Worm (Caenorhabditis elegans) whole organism, late embryonic: Measurements from ENCODE around the gene sri-20.

Source experiments
- F13H6.1 ChIP-seq: sonication (generic microtip); optimal IDR thresholded peaks from 2 replicates; lab custom pipeline; 2016; ENCODE audit warnings: missing genetic modification characterization, missing compliant biosample characterization
- ama-1 ChIP-seq: fragments of 150-350 bp; optimal IDR thresholded peaks from 2 replicates; lab custom pipeline; 2014
- ceh-2 ChIP-seq: sonication (generic microtip); optimal IDR thresholded peaks from 2 replicates; lab custom pipeline; 2016; ENCODE audit warnings: missing genotype, missing genetic modification characterization, missing compliant biosample characterization
- ceh-45 ChIP-seq: fragments of 200-800 bp; sonication (Bioruptor generic); IDR thresholded peaks from 2 replicates; pipeline ENCODE4 v1.3.6; 2022; ENCODE audit warnings: missing genetic modification reagents, missing genetic modification characterization, missing compliant biosample characterization
- elt-4 ChIP-seq: sonication (generic microtip); optimal IDR thresholded peaks from 2 replicates; lab custom pipeline; 2016; ENCODE audit warnings: missing genetic modification characterization, missing compliant biosample characterization
- fkh-10 ChIP-seq: fragments of 150-350 bp; optimal IDR thresholded peaks from 2 replicates; lab custom pipeline; 2014; ENCODE audit warnings: missing biosample characterization, missing genetic modification reagents, missing genetic modification characterization
- fkh-6 ChIP-seq: sonication (generic microtip); optimal IDR thresholded peaks from 2 replicates; lab custom pipeline; 2016; ENCODE audit warnings: missing genetic modification characterization, missing compliant biosample characterization
- hlh-30 ChIP-seq: sonication (generic microtip); optimal IDR thresholded peaks from 2 replicates; lab custom pipeline; 2017; ENCODE audit warnings: antibody characterized with exemption, missing genetic modification characterization, missing compliant biosample characterization; ENCODE audit not compliant: insufficient read depth
- nhr-11 ChIP-seq: fragments of 150-350 bp; optimal IDR thresholded peaks from 2 replicates; lab custom pipeline; 2014; ENCODE audit warnings: missing biosample characterization, missing genetic modification characterization
- pha-2 ChIP-seq: sonication (generic microtip); optimal IDR thresholded peaks from 2 replicates; lab custom pipeline; 2017; ENCODE audit warnings: mild to moderate bottlenecking, missing genetic modification characterization, missing compliant biosample characterization
- pha-4 ChIP-seq: fragments of 150-350 bp; optimal IDR thresholded peaks from 2 replicates; lab custom pipeline; 2018; ENCODE audit warnings: missing biosample characterization, missing genetic modification reagents, missing genetic modification characterization
- ref-2 ChIP-seq: sonication (generic microtip); optimal IDR thresholded peaks from 2 replicates; lab custom pipeline; 2016; ENCODE audit warnings: missing genetic modification characterization, missing compliant biosample characterization
- unc-86 ChIP-seq: sonication (generic microtip); optimal IDR thresholded peaks from 2 replicates; lab custom pipeline; 2016; ENCODE audit warnings: missing genetic modification characterization, missing compliant biosample characterization

ce11 chrV:10350054-10350453 lies 18.3 kb upstream of the sri-20 start, which contains the start of gene K07C5.9:
- no peak for TF ChIP-seq ref-2 (tag; lab: Kevin White, UChicago)
- no peak for TF ChIP-seq F13H6.1 (tag; lab: Kevin White, UChicago)
- no peak for TF ChIP-seq ceh-2
- no peak for TF ChIP-seq fkh-6 (tag; lab: Kevin White, UChicago)
- TF ChIP-seq nhr-11: no peak
- no peak for TF ChIP-seq ceh-45
- TF ChIP-seq hlh-30: no peak
- TF ChIP-seq unc-86 (tag; lab: Kevin White, UChicago): no peak
- no peak for TF ChIP-seq fkh-10 (GFP tag; lab: Kevin White, UChicago)
- no peak for TF ChIP-seq elt-4 (tag; lab: Kevin White, UChicago)
- TF ChIP-seq pha-2 (tag; lab: Kevin White, UChicago): no peak
- no peak for TF ChIP-seq ama-1 (lab: Kevin White, UChicago)
- no peak for TF ChIP-seq pha-4 (tag; lab: Kevin White, UChicago)
